Fruit fly (Drosophila melanogaster): Measurements from ENCODE around the gene Sr-CIV.

DNA sequence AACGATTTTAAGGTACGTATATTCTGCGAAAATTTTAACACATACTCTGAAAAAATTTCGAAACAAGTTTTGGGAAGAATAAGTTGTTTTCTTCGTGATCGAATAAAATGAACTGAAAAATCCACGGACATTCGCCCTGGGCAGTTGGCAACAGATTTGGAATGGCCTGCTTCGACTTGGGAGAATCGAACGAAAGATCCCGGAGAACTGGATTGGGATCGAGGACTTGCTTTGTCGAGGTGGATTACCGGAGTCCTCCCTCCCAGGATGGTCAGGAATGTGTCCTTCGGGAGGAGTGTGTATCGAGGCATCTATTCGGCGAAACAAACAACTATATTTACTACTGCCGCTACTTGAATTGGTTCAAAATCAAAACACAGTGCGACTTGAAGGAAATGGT lies 4.3 kb downstream of the Sr-CIV start, which contains the start of the genes CG3213 and CG8851:
- no peak for TF ChIP-seq CG3281 (GFP tag; optimal IDR thresholded peaks at IDR 0.05)
- no peak for TF ChIP-seq ssp (GFP tag; IDR thresholded peaks at IDR 0.05)
- TF ChIP-seq dmrt99B (tag; optimal IDR thresholded peaks at IDR 0.05): no peak
- no peak for TF ChIP-seq CG4820 (GFP tag; optimal IDR thresholded peaks at IDR 0.05)
- TF ChIP-seq Nf-YC (tag; optimal IDR thresholded peaks at IDR 0.05): no peak
- no peak for TF ChIP-seq CG4424 (GFP tag; optimal IDR thresholded peaks at IDR 0.05)
- TF ChIP-seq CG18599 (GFP tag; optimal IDR thresholded peaks at IDR 0.05): no peak
- TF ChIP-seq HHEX (GFP tag; optimal IDR thresholded peaks at IDR 0.05): no peak
- TF ChIP-seq jigr1 (GFP tag; IDR thresholded peaks at IDR 0.05): no peak
- no peak for TF ChIP-seq CG6689 (GFP tag; IDR thresholded peaks at IDR 0.05)
- no peak for TF ChIP-seq trem (tag; optimal IDR thresholded peaks at IDR 0.05)
- no peak for TF ChIP-seq CG1529 (GFP tag; optimal IDR thresholded peaks at IDR 0.05)
- no peak for TF ChIP-seq bowl (GFP tag; IDR thresholded peaks at IDR 0.05)

Data from whole organism, embryonic.